Worm (Caenorhabditis elegans) whole organism, midembryonic: Measurements from ENCODE around the gene C07D10.5.

Experiments used
- T22C8.4 ChIP-seq: fragments of 200-800 bp; sonication (Bioruptor generic); IDR thresholded peaks from 2 replicates; pipeline ENCODE4 v1.3.6; 2022; ENCODE audit warnings: missing genetic modification characterization, missing compliant biosample characterization
- cog-1 ChIP-seq: sonication (generic microtip); optimal IDR thresholded peaks from 2 replicates; lab custom pipeline; 2016; ENCODE audit warnings: missing genetic modification characterization, missing compliant biosample characterization
- flt-1 ChIP-seq: fragments of 200-800 bp; sonication (Bioruptor generic); IDR thresholded peaks from 2 replicates; pipeline ENCODE4 v1.3.6; 2022; ENCODE audit warnings: missing genetic modification characterization, missing compliant biosample characterization
- klf-2 ChIP-seq: fragments of 200-800 bp; sonication (Bioruptor generic); conservative IDR thresholded peaks from 2 replicates; pipeline ENCODE4 v1.3.6; 2022; ENCODE audit warnings: missing genetic modification reagents, missing genetic modification characterization, missing compliant biosample characterization
- med-1 ChIP-seq: sonication (generic microtip); optimal IDR thresholded peaks from 2 replicates; lab custom pipeline; 2017; ENCODE audit warnings: missing genetic modification characterization, mild to moderate bottlenecking, missing compliant biosample characterization, antibody characterized with exemption, missing genetic modification reagents; ENCODE audit not compliant: insufficient read depth
- ref-1 ChIP-seq: fragments of 200-800 bp; sonication (Bioruptor generic); conservative IDR thresholded peaks from 2 replicates; pipeline ENCODE4 v1.3.6; 2022; ENCODE audit warnings: missing genetic modification reagents, missing genetic modification characterization, missing compliant biosample characterization
- tab-1 ChIP-seq: fragments of 200-800 bp; sonication (Bioruptor generic); IDR thresholded peaks from 2 replicates; pipeline ENCODE4 v1.3.6; 2022; ENCODE audit warnings: missing genetic modification characterization, missing compliant biosample characterization
- ztf-23 ChIP-seq: fragments of 200-800 bp; sonication (Bioruptor generic); IDR thresholded peaks from 2 replicates; pipeline ENCODE4 v1.3.6; 2022; ENCODE audit warnings: missing genetic modification reagents, missing genetic modification characterization, missing compliant biosample characterization
- ztf-29 ChIP-seq: fragments of 200-800 bp; sonication (Bioruptor generic); IDR thresholded peaks from 2 replicates; pipeline ENCODE4 v1.3.6; 2022; ENCODE audit warnings: missing genetic modification reagents, missing genetic modification characterization, missing compliant biosample characterization

The C07D10.5 gene

DNA sequence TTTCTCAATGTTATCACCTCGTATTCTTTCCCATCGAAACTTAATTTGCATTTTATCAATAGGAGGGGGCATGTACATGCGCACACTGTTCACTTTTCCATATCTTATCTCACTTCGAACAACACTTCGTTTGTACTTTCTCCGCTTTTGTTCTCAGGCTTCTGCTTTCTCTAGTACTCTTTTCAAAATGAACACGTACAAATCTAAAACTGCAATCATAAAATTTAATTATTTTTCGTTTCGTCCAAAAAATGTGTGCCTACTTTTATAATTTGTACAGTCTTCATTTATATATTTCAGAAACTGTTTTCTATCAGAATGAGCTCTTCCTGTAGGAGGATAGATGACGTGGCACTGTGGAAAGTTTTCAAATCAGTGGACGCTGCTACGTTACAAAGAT, 17.4 kb downstream of the C07D10.5 start, which contains the start of gene C07D10.1:
Gene C07D10.1, plus strand, starts transcription at position 301 of the 400 bp plus-strand sequence.
- no peak for TF ChIP-seq T22C8.4 (GFP tag; lab: Robert Waterston, UW)
- TF ChIP-seq ztf-29 (GFP tag; lab: Robert Waterston, UW), result no peak
- no peak for TF ChIP-seq flt-1
- no peak for TF ChIP-seq ztf-23 (GFP tag; lab: Robert Waterston, UW)
- no peak for TF ChIP-seq klf-2 (GFP tag; lab: Robert Waterston, UW)
- TF ChIP-seq med-1 (GFP tag; lab: Kevin White, UChicago), result no peak
- TF ChIP-seq ref-1 (GFP tag; lab: Robert Waterston, UW), result no peak
- no peak for TF ChIP-seq cog-1 (tag; lab: Kevin White, UChicago)
- no peak for TF ChIP-seq tab-1

DNA sequence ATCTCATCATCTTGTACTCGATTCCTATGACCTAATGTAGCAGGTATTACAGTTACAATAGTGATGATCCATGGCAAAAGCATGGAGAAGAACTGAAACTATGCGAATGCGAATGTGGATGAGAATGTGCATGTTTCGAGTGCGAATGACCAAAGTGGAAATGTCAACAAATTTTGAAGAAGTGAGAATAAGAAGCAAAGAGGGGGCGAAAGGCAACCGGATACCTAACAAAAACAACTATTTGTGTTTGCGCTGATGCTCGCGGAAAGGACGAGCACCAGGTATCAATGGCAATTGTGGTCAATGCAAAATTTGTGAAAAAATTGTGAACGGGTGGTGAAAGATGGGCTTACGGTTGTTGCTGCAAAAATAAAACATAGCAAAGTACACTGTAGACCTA, 21.3 kb downstream of the C07D10.5 start, which contains the start of gene nas-7:
Gene nas-7, minus strand, starts transcription at position 101 of the 400 bp plus-strand sequence.
- TF ChIP-seq med-1 (GFP tag; lab: Kevin White, UChicago) (no peak), klf-2 (GFP tag; lab: Robert Waterston, UW) (no peak), flt-1 (no peak), ref-1 (GFP tag; lab: Robert Waterston, UW) (no peak), tab-1 (no peak), ztf-29 (GFP tag; lab: Robert Waterston, UW) (no peak)

ce11 chrII:7404001-7404400, 22.6 kb downstream of the C07D10.5 start:
- TF ChIP-seq klf-2 (GFP tag; lab: Robert Waterston, UW) (no peak), T22C8.4 (GFP tag; lab: Robert Waterston, UW) (no peak), flt-1 (no peak), tab-1 (no peak), ref-1 (GFP tag; lab: Robert Waterston, UW) (no peak), cog-1 (tag; lab: Kevin White, UChicago) (no peak), ztf-23 (GFP tag; lab: Robert Waterston, UW) (no peak), med-1 (GFP tag; lab: Kevin White, UChicago) (no peak), ztf-29 (GFP tag; lab: Robert Waterston, UW) (no peak)

DNA sequence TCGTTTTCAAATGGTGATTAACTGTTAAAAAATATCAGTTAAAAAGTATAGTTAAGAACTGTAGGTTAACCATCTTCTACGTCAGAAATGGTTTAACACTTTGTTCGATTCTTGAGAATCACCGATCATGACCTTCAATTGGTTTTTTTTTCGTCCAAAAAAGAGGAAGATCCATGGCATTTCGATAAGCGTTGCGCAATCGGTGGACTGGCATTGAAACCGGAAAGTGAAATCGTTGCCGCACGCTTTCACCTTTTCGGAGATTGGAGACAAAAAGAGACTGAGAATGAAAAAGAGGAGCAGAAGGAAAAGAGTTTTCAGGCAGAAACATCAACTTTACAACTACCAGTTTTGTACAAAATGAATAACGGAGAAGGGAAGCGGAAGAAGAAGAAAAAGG, 23.9 kb downstream of the C07D10.5 start:
- TF ChIP-seq ztf-23 (GFP tag; lab: Robert Waterston, UW), result no peak

ce11 chrII:7406438-7406837, 25.1 kb downstream of the C07D10.5 start:
- TF ChIP-seq cog-1 (tag; lab: Kevin White, UChicago), result no peak
- TF ChIP-seq flt-1, result no peak
- TF ChIP-seq ztf-29 (GFP tag; lab: Robert Waterston, UW), result no peak
- TF ChIP-seq klf-2 (GFP tag; lab: Robert Waterston, UW), result no peak
- TF ChIP-seq tab-1, result no peak
- TF ChIP-seq ztf-23 (GFP tag; lab: Robert Waterston, UW), result no peak
- TF ChIP-seq ref-1 (GFP tag; lab: Robert Waterston, UW), result no peak
- TF ChIP-seq T22C8.4 (GFP tag; lab: Robert Waterston, UW), result no peak
- no peak for TF ChIP-seq med-1 (GFP tag; lab: Kevin White, UChicago)

- TF ChIP-seq ref-1 (GFP tag; lab: Robert Waterston, UW), result no peak
Measured at ce11 chrII:7408192-7408591, 26.8 kb downstream of the C07D10.5 start, which contains the start of gene srd-55. TSS of gene srd-55 (plus strand) at chrII:7408492.

ce11 chrII:7411930-7412329, 30.6 kb downstream of the C07D10.5 start, which contains the start of gene K02A2.5:
TSS of gene K02A2.5 (minus strand) at chrII:7412030.
- TF ChIP-seq klf-2 (GFP tag; lab: Robert Waterston, UW) (no peak), flt-1 (no peak), T22C8.4 (GFP tag; lab: Robert Waterston, UW) (no peak), ref-1 (GFP tag; lab: Robert Waterston, UW) (no peak), med-1 (GFP tag; lab: Kevin White, UChicago) (no peak), cog-1 (tag; lab: Kevin White, UChicago) (no peak), ztf-29 (GFP tag; lab: Robert Waterston, UW) (no peak), tab-1 (no peak), ztf-23 (GFP tag; lab: Robert Waterston, UW) (no peak)

ce11 chrII:7413275-7413674, 31.9 kb downstream of the C07D10.5 start:
- TF ChIP-seq T22C8.4 (GFP tag; lab: Robert Waterston, UW) (no peak), cog-1 (tag; lab: Kevin White, UChicago) (no peak), klf-2 (GFP tag; lab: Robert Waterston, UW) (no peak), flt-1 (no peak), tab-1 (no peak), ref-1 (GFP tag; lab: Robert Waterston, UW) (no peak), med-1 (GFP tag; lab: Kevin White, UChicago) (no peak), ztf-29 (GFP tag; lab: Robert Waterston, UW) (no peak), ztf-23 (GFP tag; lab: Robert Waterston, UW) (no peak)

ce11 chrII:7413764-7414163, 32.4 kb downstream of the C07D10.5 start:
- TF ChIP-seq ref-1 (GFP tag; lab: Robert Waterston, UW) (no peak), klf-2 (GFP tag; lab: Robert Waterston, UW) (no peak), T22C8.4 (GFP tag; lab: Robert Waterston, UW) (no peak), med-1 (GFP tag; lab: Kevin White, UChicago) (no peak), ztf-23 (GFP tag; lab: Robert Waterston, UW) (no peak), tab-1 (no peak), ztf-29 (GFP tag; lab: Robert Waterston, UW) (no peak), flt-1 (no peak), cog-1 (tag; lab: Kevin White, UChicago) (no peak)

ce11 chrII:7419563-7419962, 38.2 kb downstream of the C07D10.5 start:
- TF ChIP-seq med-1 (GFP tag; lab: Kevin White, UChicago), result no peak
- no peak for TF ChIP-seq cog-1 (tag; lab: Kevin White, UChicago)
- no peak for TF ChIP-seq flt-1
- no peak for TF ChIP-seq ztf-29 (GFP tag; lab: Robert Waterston, UW)
- no peak for TF ChIP-seq tab-1
- no peak for TF ChIP-seq T22C8.4 (GFP tag; lab: Robert Waterston, UW)
- TF ChIP-seq klf-2 (GFP tag; lab: Robert Waterston, UW), result no peak
- TF ChIP-seq ztf-23 (GFP tag; lab: Robert Waterston, UW), result no peak
- no peak for TF ChIP-seq ref-1 (GFP tag; lab: Robert Waterston, UW)
